Fruit fly (Drosophila melanogaster) whole organism, wandering third instar larva: ENCODE measurements around the gene CG33490.

ENCODE experiments used
- Hr78 ChIP-seq: fragments of >200 bp; optimal IDR thresholded peaks from 2 replicates; lab custom pipeline; 2017; ENCODE audit warnings: missing biosample characterization, missing genetic modification characterization
- Hr83 ChIP-seq: fragments of 200-300 bp; sonication (Bioruptor generic); optimal IDR thresholded peaks from 2 replicates; lab custom pipeline; 2016; ENCODE audit warnings: missing biosample characterization, mild to moderate bottlenecking, missing genetic modification characterization, moderate library complexity; ENCODE audit not compliant: poor library complexity, severe bottlenecking
- brk ChIP-seq: fragments of 200-800 bp; sonication (Bioruptor generic); optimal IDR thresholded peaks from 2 replicates; lab custom pipeline; 2016; ENCODE audit warnings: missing biosample characterization, mild to moderate bottlenecking, missing genetic modification characterization
- fru ChIP-seq: fragments of 200-800 bp; sonication (Bioruptor generic); optimal IDR thresholded peaks from 3 replicates; lab custom pipeline; 2016; ENCODE audit warnings: missing biosample characterization, mild to moderate bottlenecking, missing genetic modification characterization
- pan ChIP-seq: fragments of >200 bp; optimal IDR thresholded peaks from 2 replicates; lab custom pipeline; 2017
- sv ChIP-seq: fragments of 200-800 bp; sonication (Bioruptor generic); optimal IDR thresholded peaks from 3 replicates; lab custom pipeline; 2016; ENCODE audit warnings: missing biosample characterization, missing genetic modification characterization

dm6 chr3L:11531300-11531699 is 43.2 kb downstream of the CG33490 start:
- peak; percentile 62 for TF ChIP-seq fru
- no peak for TF ChIP-seq sv (GFP tag; lab: Kevin White, UChicago)
- no peak for TF ChIP-seq Hr78 (GFP tag; lab: Kevin White, UChicago)
- TF ChIP-seq brk (GFP tag; lab: Kevin White, UChicago): no peak
- no peak for TF ChIP-seq pan (lab: Kevin White, UChicago)
- no peak for TF ChIP-seq Hr83 (GFP tag; lab: Kevin White, UChicago)
